Fruit fly (Drosophila melanogaster) whole organism, wandering third instar larva: ENCODE results near the gene Lsd-2.

Experiments
- Abd-B ChIP-seq: fragments of >200 bp; optimal IDR thresholded peaks from 2 replicates; lab custom pipeline; 2017; ENCODE audit warnings: missing biosample characterization, missing genetic modification characterization
- CG9705 ChIP-seq: fragments of 200-800 bp; sonication (Bioruptor generic); optimal IDR thresholded peaks from 2 replicates; lab custom pipeline; 2018; ENCODE audit warnings: missing biosample characterization, mild to moderate bottlenecking, missing genetic modification characterization
- CrebA ChIP-seq: fragments of 200-800 bp; sonication (Bioruptor generic); optimal IDR thresholded peaks from 2 replicates; lab custom pipeline; 2016; ENCODE audit warnings: missing biosample characterization, mild to moderate bottlenecking, missing genetic modification characterization, borderline replicate concordance
- Dfd ChIP-seq: fragments of >200 bp; optimal IDR thresholded peaks from 2 replicates; lab custom pipeline; 2017; ENCODE audit warnings: missing biosample characterization, missing genetic modification characterization
- Dif ChIP-seq: fragments of 200-275, 200-300 bp; sonication (Bioruptor generic); optimal IDR thresholded peaks from 2 replicates; lab custom pipeline; 2018; ENCODE audit warnings: missing biosample characterization, missing genetic modification characterization; ENCODE audit not compliant: partially characterized antibody
- GATAd ChIP-seq: sonication (Bioruptor generic); optimal IDR thresholded peaks from 2 replicates; lab custom pipeline; 2016; ENCODE audit warnings: missing biosample characterization, missing genetic modification characterization
- HLH106 ChIP-seq: fragments of 200-800 bp; optimal IDR thresholded peaks from 3 replicates; lab custom pipeline; 2019; ENCODE audit warnings: missing biosample characterization, mild to moderate bottlenecking, missing genetic modification characterization, moderate library complexity
- Hnf4 ChIP-seq: fragments of 200-800 bp; sonication (Bioruptor generic); optimal IDR thresholded peaks from 2 replicates; lab custom pipeline; 2016; ENCODE audit warnings: missing biosample characterization, mild to moderate bottlenecking, missing genetic modification characterization
- Hr78 ChIP-seq: fragments of >200 bp; optimal IDR thresholded peaks from 2 replicates; lab custom pipeline; 2017; ENCODE audit warnings: missing biosample characterization, missing genetic modification characterization
- Hr83 ChIP-seq: fragments of 200-300 bp; sonication (Bioruptor generic); optimal IDR thresholded peaks from 2 replicates; lab custom pipeline; 2016; ENCODE audit warnings: missing biosample characterization, mild to moderate bottlenecking, missing genetic modification characterization, moderate library complexity; ENCODE audit not compliant: poor library complexity, severe bottlenecking
- Jra ChIP-seq: sonication (Bioruptor generic); optimal IDR thresholded peaks from 2 replicates; lab custom pipeline; 2016; ENCODE audit warnings: missing biosample characterization, missing genetic modification characterization
- Mio ChIP-seq: sonication (Bioruptor generic); optimal IDR thresholded peaks from 2 replicates; lab custom pipeline; 2016; ENCODE audit warnings: missing biosample characterization, missing genetic modification characterization
- Myc ChIP-seq: fragments of >200 bp; optimal IDR thresholded peaks from 2 replicates; lab custom pipeline; 2017
- N ChIP-seq: fragments of >200 bp; optimal IDR thresholded peaks from 2 replicates; lab custom pipeline; 2018; ENCODE audit warnings: missing biosample characterization, missing external identifiers, missing genetic modification characterization
- OdsH ChIP-seq: fragments of 200-800 bp; sonication (Bioruptor generic); optimal IDR thresholded peaks from 2 replicates; lab custom pipeline; 2016; ENCODE audit warnings: missing biosample characterization, mild to moderate bottlenecking, missing genetic modification characterization
- Rel ChIP-seq, 2 experiments: fragments of 200-800 bp; sonication (Bioruptor generic) in 1 of 2; optimal IDR thresholded peaks; 2 replicates in 1 of 2; 3 replicates in 1 of 2; lab custom pipeline; 2016 to 2019; ENCODE audit warnings: mild to moderate bottlenecking in 2 of 2, missing biosample characterization in 2 of 2, missing genetic modification characterization in 2 of 2, moderate library complexity in 1 of 2
- Sp1 ChIP-seq: fragments of 200-800 bp; sonication (Bioruptor generic); optimal IDR thresholded peaks from 3 replicates; lab custom pipeline; 2019; ENCODE audit warnings: missing biosample characterization, mild to moderate bottlenecking, missing genetic modification characterization, moderate library complexity
- br ChIP-seq: fragments of 200-800 bp; sonication (Bioruptor generic); optimal IDR thresholded peaks from 2 replicates; lab custom pipeline; 2016; ENCODE audit warnings: missing biosample characterization, missing genetic modification characterization
- brk ChIP-seq: fragments of 200-800 bp; sonication (Bioruptor generic); optimal IDR thresholded peaks from 2 replicates; lab custom pipeline; 2016; ENCODE audit warnings: missing biosample characterization, mild to moderate bottlenecking, missing genetic modification characterization
- dl ChIP-seq, 2 experiments: fragments of 175-275, 200-275 bp in 1 of 2; fragments of 200-275 bp in 1 of 2; sonication (Bioruptor generic); optimal IDR thresholded peaks; lab custom pipeline; 2018; ENCODE audit warnings: mild to moderate bottlenecking in 2 of 2, missing biosample characterization in 2 of 2, missing genetic modification characterization in 2 of 2, moderate library complexity in 2 of 2; ENCODE audit not compliant: partially characterized antibody in 2 of 2, insufficient read depth in 1 of 2
- dmrt93B ChIP-seq: fragments of 200-800 bp; sonication (Bioruptor generic); optimal IDR thresholded peaks from 2 replicates; lab custom pipeline; 2018; ENCODE audit warnings: missing biosample characterization, mild to moderate bottlenecking, missing genetic modification characterization
- dsf ChIP-seq: sonication (Bioruptor generic); optimal IDR thresholded peaks from 2 replicates; lab custom pipeline; 2016; ENCODE audit warnings: missing biosample characterization, missing genetic modification characterization, borderline replicate concordance
- ey ChIP-seq: fragments of 200-800 bp; sonication (Bioruptor generic); optimal IDR thresholded peaks from 2 replicates; lab custom pipeline; 2016; ENCODE audit warnings: missing biosample characterization, missing genetic modification characterization
- foxo ChIP-seq, 2 experiments: fragments of 200-800 bp; sonication (Bioruptor generic); optimal IDR thresholded peaks; 2 replicates in 1 of 2; 3 replicates in 1 of 2; lab custom pipeline; 2016 to 2017; ENCODE audit warnings: missing biosample characterization in 2 of 2, missing genetic modification characterization in 2 of 2
- fru ChIP-seq: fragments of 200-800 bp; sonication (Bioruptor generic); optimal IDR thresholded peaks from 3 replicates; lab custom pipeline; 2016; ENCODE audit warnings: missing biosample characterization, mild to moderate bottlenecking, missing genetic modification characterization
- h ChIP-seq: fragments of 200-800 bp; sonication (Bioruptor generic); optimal IDR thresholded peaks from 3 replicates; lab custom pipeline; 2016; ENCODE audit warnings: missing biosample characterization, mild to moderate bottlenecking, missing genetic modification characterization
- jim ChIP-seq: fragments of 175-275, 200-325 bp; sonication (Bioruptor generic); optimal IDR thresholded peaks from 2 replicates; lab custom pipeline; 2016; ENCODE audit warnings: missing biosample characterization, mild to moderate bottlenecking, missing genetic modification characterization
- lola ChIP-seq: fragments of >200 bp; optimal IDR thresholded peaks from 2 replicates; lab custom pipeline; 2017; ENCODE audit warnings: missing biosample characterization, missing genetic modification characterization
- pan ChIP-seq: fragments of >200 bp; optimal IDR thresholded peaks from 2 replicates; lab custom pipeline; 2017
- rgr ChIP-seq: fragments of 200-800 bp; sonication (Bioruptor generic); optimal IDR thresholded peaks from 3 replicates; lab custom pipeline; 2016; ENCODE audit warnings: missing biosample characterization, mild to moderate bottlenecking, missing genetic modification characterization
- sage ChIP-seq: fragments of 200-800 bp; sonication (Bioruptor generic); optimal IDR thresholded peaks from 2 replicates; lab custom pipeline; 2016; ENCODE audit warnings: missing biosample characterization, mild to moderate bottlenecking, missing genetic modification characterization
- sv ChIP-seq: fragments of 200-800 bp; sonication (Bioruptor generic); optimal IDR thresholded peaks from 3 replicates; lab custom pipeline; 2016; ENCODE audit warnings: missing biosample characterization, missing genetic modification characterization
- tai ChIP-seq: sonication (Bioruptor generic); optimal IDR thresholded peaks from 2 replicates; lab custom pipeline; 2016; ENCODE audit warnings: missing biosample characterization, missing genetic modification characterization
- usp ChIP-seq: fragments of >200 bp; optimal IDR thresholded peaks from 2 replicates; lab custom pipeline; 2017; ENCODE audit warnings: missing biosample characterization, missing genetic modification characterization
- woc ChIP-seq: sonication (Bioruptor generic); optimal IDR thresholded peaks from 2 replicates; lab custom pipeline; 2016; ENCODE audit warnings: missing biosample characterization, mild to moderate bottlenecking, missing genetic modification characterization

Gene Lsd-2

DNA sequence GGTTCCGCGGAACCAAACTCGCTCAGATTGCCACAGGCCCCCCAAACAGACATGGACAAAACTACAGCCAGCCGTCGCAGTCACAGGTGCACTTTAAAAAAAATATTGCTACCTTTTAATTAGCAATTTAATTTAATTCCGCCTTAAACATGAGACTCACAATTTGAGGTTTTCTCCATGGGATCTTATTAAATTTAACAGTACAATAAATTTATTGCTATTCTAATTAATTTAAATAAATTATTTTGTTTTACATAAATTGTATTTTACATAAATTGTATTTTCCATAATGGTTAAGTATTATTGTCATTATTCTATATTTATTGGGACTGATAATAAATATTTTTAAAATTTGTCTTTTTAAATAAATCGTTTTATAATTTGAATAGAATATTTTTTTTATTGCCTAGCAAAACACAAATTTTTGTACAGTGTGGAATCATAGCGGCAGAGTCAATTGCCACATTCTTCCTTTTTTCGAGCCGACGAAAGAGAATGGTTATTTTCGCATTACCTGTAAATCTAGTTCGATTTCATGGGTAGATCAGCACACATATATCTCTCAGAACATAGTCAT, 47.5 kb upstream of the Lsd-2 start:
- TF ChIP-seq Dif (GFP tag; lab: Kevin White, UChicago), result no peak
- no peak for TF ChIP-seq N
- TF ChIP-seq sv, result no peak
- TF ChIP-seq dmrt93B, result no peak
- no peak for TF ChIP-seq jim (GFP tag; lab: Kevin White, UChicago)
- no peak for TF ChIP-seq Rel (GFP tag; optimal IDR thresholded peaks at IDR 0.05; lab: Kevin White, UChicago)
- no peak for TF ChIP-seq Rel (tag; optimal IDR thresholded peaks at IDR 0.05; lab: Kevin White, UChicago)
- no peak for TF ChIP-seq lola (GFP tag; lab: Kevin White, UChicago)
- TF ChIP-seq usp, result no peak
- no peak for TF ChIP-seq Mio (GFP tag; lab: Kevin White, UChicago)

DNA sequence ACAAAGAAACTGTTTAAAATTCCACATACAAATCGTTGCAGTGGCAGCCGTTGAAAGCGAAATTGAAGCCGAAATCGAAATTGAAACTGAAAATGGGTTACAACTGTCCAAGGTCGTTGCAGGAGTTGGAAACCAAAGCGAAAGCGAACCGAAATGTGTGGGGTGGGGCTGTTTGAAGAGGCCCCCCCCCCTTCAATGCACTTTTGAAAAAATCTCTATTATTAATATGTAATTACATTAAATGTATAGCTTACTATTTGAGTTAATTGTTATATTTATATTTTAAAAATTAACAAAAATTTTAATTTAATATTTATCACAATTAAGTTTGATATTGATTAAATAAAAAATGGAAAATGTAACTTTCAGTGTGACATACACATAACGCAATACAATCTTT, 45.7 kb upstream of the Lsd-2 start:
- TF ChIP-seq dl (GFP tag; optimal IDR thresholded peaks at IDR 0.05; lab: Kevin White, UChicago; ENCODE audit: insufficient read depth in 1 of 2, partially characterized antibody in 2 of 2) (no peak), Rel (GFP tag; optimal IDR thresholded peaks at IDR 0.05; lab: Kevin White, UChicago) (no peak), Rel (tag; optimal IDR thresholded peaks at IDR 0.05; lab: Kevin White, UChicago) (no peak), br (no peak), Hr83 (GFP tag; lab: Kevin White, UChicago) (no peak), usp (no peak), Sp1 (no peak), brk (GFP tag; lab: Kevin White, UChicago) (no peak), sv (no peak), CrebA (GFP tag; lab: Kevin White, UChicago) (no peak), HLH106 (no peak), Myc (lab: Kevin White, UChicago) (no peak), foxo (GFP tag; optimal IDR thresholded peaks at IDR 0.05; lab: Kevin White, UChicago) (no peak), N (no peak)

DNA sequence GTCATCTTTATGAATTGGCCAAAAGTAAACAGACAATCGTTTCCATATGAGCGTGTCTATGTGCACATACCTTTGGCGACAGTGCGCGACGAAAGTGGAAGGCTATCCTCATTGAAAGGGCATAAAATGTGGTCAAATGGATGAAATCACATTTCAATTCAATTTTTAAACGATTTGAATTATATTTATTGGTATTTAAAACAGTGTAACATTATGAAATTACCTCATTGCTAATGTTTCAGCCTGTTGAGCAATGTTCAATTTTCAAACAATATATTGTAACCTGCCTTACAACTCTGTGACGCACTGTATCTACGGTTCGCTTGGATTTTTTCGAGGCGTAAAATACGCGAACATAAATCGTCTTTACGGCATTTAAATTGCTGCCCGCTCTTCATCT, 44.1 kb upstream of the Lsd-2 start:
- TF ChIP-seq GATAd (no peak), Hr78 (GFP tag; lab: Kevin White, UChicago) (no peak), pan (lab: Kevin White, UChicago) (no peak), Mio (GFP tag; lab: Kevin White, UChicago) (no peak), ey (no peak), sage (GFP tag; lab: Kevin White, UChicago) (no peak), OdsH (GFP tag; lab: Kevin White, UChicago) (no peak), rgr (GFP tag; lab: Kevin White, UChicago) (no peak), Abd-B (GFP tag; lab: Kevin White, UChicago) (no peak), Rel (GFP tag; optimal IDR thresholded peaks at IDR 0.05; lab: Kevin White, UChicago) (no peak), Rel (tag; optimal IDR thresholded peaks at IDR 0.05; lab: Kevin White, UChicago) (no peak), Myc (lab: Kevin White, UChicago) (no peak), dl (GFP tag; optimal IDR thresholded peaks at IDR 0.05; lab: Kevin White, UChicago; ENCODE audit: insufficient read depth in 1 of 2, partially characterized antibody in 2 of 2) (no peak), Hnf4 (GFP tag; lab: Kevin White, UChicago) (no peak), br (no peak), foxo (GFP tag; optimal IDR thresholded peaks at IDR 0.05; lab: Kevin White, UChicago) (no peak), h (GFP tag; lab: Kevin White, UChicago) (no peak), usp (no peak), CG9705 (GFP tag; lab: Kevin White, UChicago) (no peak)

dm6 chrX:15116397-15116796, 40.4 kb upstream of the Lsd-2 start, which contains the start of gene Cyp4s3:
Gene Cyp4s3, minus strand, starts transcription at chrX:15116542.
- TF ChIP-seq Abd-B (GFP tag; lab: Kevin White, UChicago) (no peak), tai (GFP tag; lab: Kevin White, UChicago) (no peak), usp (no peak), Sp1 (no peak), dmrt93B (no peak), Dfd (no peak), dsf (no peak), N (no peak), Hr83 (GFP tag; lab: Kevin White, UChicago) (no peak), OdsH (GFP tag; lab: Kevin White, UChicago) (no peak), Hnf4 (GFP tag; lab: Kevin White, UChicago) (no peak), fru (GFP tag; lab: Kevin White, UChicago) (no peak), Jra (GFP tag; lab: Kevin White, UChicago) (no peak), woc (no peak), foxo (GFP tag; optimal IDR thresholded peaks at IDR 0.05; lab: Kevin White, UChicago) (no peak), pan (lab: Kevin White, UChicago) (no peak)
